Fruit fly (Drosophila melanogaster) whole organism, embryonic: ENCODE results near the gene SP.

Experiments
- CG11504 ChIP-seq: fragments of 200-800 bp; sonication (Bioruptor generic); optimal IDR thresholded peaks from 3 replicates; lab custom pipeline; 2019; ENCODE audit warnings: missing biosample characterization, mild to moderate bottlenecking, missing genetic modification characterization, moderate library complexity
- CG12219 ChIP-seq: fragments of 200-800 bp; sonication (Bioruptor generic); optimal IDR thresholded peaks from 3 replicates; lab custom pipeline; 2018; ENCODE audit warnings: missing biosample characterization, mild to moderate bottlenecking, missing genetic modification characterization
- CG12299 ChIP-seq: fragments of 200-800 bp; sonication (Bioruptor generic); optimal IDR thresholded peaks from 2 replicates; lab custom pipeline; 2018; ENCODE audit warnings: missing biosample characterization, mild to moderate bottlenecking, missing genetic modification characterization
- CG12391 ChIP-seq: fragments of 200-800 bp; sonication (Bioruptor generic); optimal IDR thresholded peaks from 3 replicates; lab custom pipeline; 2018; ENCODE audit warnings: missing biosample characterization, mild to moderate bottlenecking, missing genetic modification characterization, moderate library complexity
- CG13624 ChIP-seq: fragments of 200-800 bp; sonication (Bioruptor generic); optimal IDR thresholded peaks from 2 replicates; lab custom pipeline; 2016; ENCODE audit warnings: missing biosample characterization, missing genetic modification characterization
- CG14441 ChIP-seq: fragments of 200-800 bp; sonication (Bioruptor generic); IDR thresholded peaks from 2 replicates; pipeline ENCODE4 v1.3.6; 2022; ENCODE audit warnings: missing biosample characterization, missing genetic modification characterization
- CG17359 ChIP-seq: fragments of 200-800 bp; sonication (Bioruptor generic); optimal IDR thresholded peaks from 3 replicates; lab custom pipeline; 2018; ENCODE audit warnings: missing biosample characterization, mild to moderate bottlenecking, missing genetic modification characterization, moderate library complexity
- CG18011 ChIP-seq: fragments of 200-800 bp; sonication (Bioruptor generic); optimal IDR thresholded peaks from 2 replicates; lab custom pipeline; 2017; ENCODE audit warnings: missing biosample characterization, missing genetic modification characterization, mild to moderate bottlenecking, moderate library complexity, missing genotype
- CG18476 ChIP-seq: fragments of 200-800 bp; sonication (Bioruptor generic); optimal IDR thresholded peaks from 2 replicates; lab custom pipeline; 2016; ENCODE audit warnings: missing biosample characterization, mild to moderate bottlenecking, missing genetic modification characterization
- CG2889 ChIP-seq: fragments of 200-800 bp; sonication (Bioruptor generic); IDR thresholded peaks from 3 replicates; pipeline ENCODE4 v1.3.6; 2022; ENCODE audit warnings: missing biosample characterization, missing genetic modification characterization
- CG32772 ChIP-seq: fragments of 200-800 bp; sonication (Bioruptor generic); IDR thresholded peaks from 2 replicates; pipeline ENCODE4 v1.3.6; 2022; ENCODE audit warnings: missing biosample characterization, missing genetic modification characterization
- CG5180 ChIP-seq: fragments of 200-800 bp; sonication (Bioruptor generic); optimal IDR thresholded peaks from 3 replicates; lab custom pipeline; 2017; ENCODE audit warnings: missing biosample characterization, missing genetic modification characterization, mild to moderate bottlenecking, moderate library complexity, missing genetic modification reagents
- CG6765 ChIP-seq: fragments of 200-800 bp; sonication (Bioruptor generic); optimal IDR thresholded peaks from 3 replicates; lab custom pipeline; 2017; ENCODE audit warnings: missing biosample characterization, mild to moderate bottlenecking, missing genetic modification characterization
- CG7839 ChIP-seq: fragments of 200-800 bp; sonication (Bioruptor generic); optimal IDR thresholded peaks from 3 replicates; lab custom pipeline; 2018; ENCODE audit warnings: missing biosample characterization, mild to moderate bottlenecking, missing genetic modification characterization, moderate library complexity
- CG8359 ChIP-seq: fragments of 200-800 bp; sonication (Bioruptor generic); optimal IDR thresholded peaks from 2 replicates; lab custom pipeline; 2017; ENCODE audit warnings: missing biosample characterization, mild to moderate bottlenecking, missing genetic modification characterization, borderline replicate concordance
- D19B ChIP-seq: fragments of 200-800 bp; sonication (Bioruptor generic); optimal IDR thresholded peaks from 2 replicates; lab custom pipeline; 2017; ENCODE audit warnings: missing biosample characterization, mild to moderate bottlenecking, missing genetic modification characterization
- Drgx ChIP-seq: fragments of 200-800 bp; sonication (Bioruptor generic); IDR thresholded peaks from 2 replicates; pipeline ENCODE4 v1.3.6; 2022; ENCODE audit warnings: missing biosample characterization, missing genetic modification characterization
- Ets65A ChIP-seq: fragments of 200-800 bp; sonication (Bioruptor generic); peaks from one replicate; lab custom pipeline; 2016; ENCODE audit warnings: missing biosample characterization, missing genetic modification characterization
- Hr3 ChIP-seq: fragments of 200-800 bp; sonication (Bioruptor generic); optimal IDR thresholded peaks from 3 replicates; lab custom pipeline; 2016; ENCODE audit warnings: missing biosample characterization, missing genetic modification characterization
- Med ChIP-seq: fragments of 200-800 bp; sonication (Bioruptor generic); peaks from one replicate; lab custom pipeline; 2016; ENCODE audit warnings: missing biosample characterization, missing genetic modification characterization, mild to moderate bottlenecking, inconsistent platforms, moderate library complexity
- Meics ChIP-seq: fragments of 200-800 bp; sonication (Bioruptor generic); optimal IDR thresholded peaks from 2 replicates; lab custom pipeline; 2017; ENCODE audit warnings: missing biosample characterization, mild to moderate bottlenecking, missing genetic modification characterization
- Oli ChIP-seq: fragments of 200-800 bp; sonication (Bioruptor generic); optimal IDR thresholded peaks from 2 replicates; lab custom pipeline; 2018; ENCODE audit warnings: missing biosample characterization, mild to moderate bottlenecking, missing genetic modification characterization, moderate library complexity
- Sox102F ChIP-seq: fragments of 200-800 bp; sonication (Bioruptor generic); optimal IDR thresholded peaks from 2 replicates; lab custom pipeline; 2018; ENCODE audit warnings: missing biosample characterization, mild to moderate bottlenecking, missing genetic modification characterization, moderate library complexity
- amos ChIP-seq: fragments of 200-800 bp; sonication (Bioruptor generic); IDR thresholded peaks from 2 replicates; pipeline ENCODE4 v1.3.6; 2022; ENCODE audit warnings: missing biosample characterization, missing genetic modification characterization; ENCODE audit not compliant: partially characterized antibody
- az2 ChIP-seq: fragments of 200-800 bp; sonication (Bioruptor generic); optimal IDR thresholded peaks from 3 replicates; lab custom pipeline; 2016; ENCODE audit warnings: missing biosample characterization, missing genetic modification characterization
- bsh ChIP-seq, 2 experiments: fragments of 200-800 bp; sonication (Bioruptor generic); optimal IDR thresholded peaks; 2 replicates each; lab custom pipeline; 2017 to 2018; ENCODE audit warnings: mild to moderate bottlenecking in 2 of 2, missing biosample characterization in 2 of 2, missing genetic modification characterization in 2 of 2, moderate library complexity in 1 of 2
- chm ChIP-seq: fragments of 200-800 bp; sonication (Bioruptor generic); IDR thresholded peaks from 2 replicates; pipeline ENCODE4 v1.3.6; 2022; ENCODE audit warnings: missing biosample characterization, missing genetic modification characterization
- ci ChIP-seq: fragments of 200-800 bp; sonication (Bioruptor generic); IDR thresholded peaks from 3 replicates; pipeline ENCODE4 v1.3.6; 2022; ENCODE audit warnings: missing biosample characterization, missing genetic modification characterization
- dmrt99B ChIP-seq: fragments of 200-800 bp; sonication (Bioruptor generic); optimal IDR thresholded peaks from 2 replicates; lab custom pipeline; 2018; ENCODE audit warnings: missing biosample characterization, mild to moderate bottlenecking, missing genetic modification characterization, moderate library complexity
- gem ChIP-seq: fragments of 200-800 bp; sonication (Bioruptor generic); optimal IDR thresholded peaks from 2 replicates; lab custom pipeline; 2019; ENCODE audit warnings: missing biosample characterization, mild to moderate bottlenecking, missing genetic modification characterization, moderate library complexity
- lov ChIP-seq, 2 experiments: fragments of 200-800 bp in 1 of 2; fragments of >200 bp in 1 of 2; sonication (Bioruptor generic) in 1 of 2; IDR thresholded peaks in 1 of 2; optimal IDR thresholded peaks in 1 of 2; 2 replicates in 1 of 2; 3 replicates in 1 of 2; pipeline versions ENCODE4 v1.3.6 to Lab custom; 2017 to 2022; ENCODE audit warnings: missing biosample characterization in 1 of 2, missing genetic modification characterization in 1 of 2
- odd ChIP-seq: fragments of 200-800 bp; sonication (Bioruptor generic); optimal IDR thresholded peaks from 2 replicates; lab custom pipeline; 2017; ENCODE audit warnings: missing biosample characterization, mild to moderate bottlenecking, missing genetic modification characterization
- row ChIP-seq: fragments of 200-800 bp; sonication (Bioruptor generic); IDR thresholded peaks from 3 replicates; pipeline ENCODE4 v1.3.6; 2022; ENCODE audit warnings: missing biosample characterization, missing genetic modification characterization
- sens ChIP-seq: fragments of 200-800 bp; sonication (Bioruptor generic); peaks from one replicate; lab custom pipeline; 2016; ENCODE audit warnings: missing biosample characterization, missing genetic modification characterization
- slbo ChIP-seq: fragments of 200-800 bp; sonication (Bioruptor generic); IDR thresholded peaks from 2 replicates; pipeline ENCODE4 v1.3.6; 2022; ENCODE audit warnings: missing biosample characterization, missing genetic modification characterization
- slp2 ChIP-seq: fragments of 200-800 bp; sonication (Bioruptor generic); optimal IDR thresholded peaks from 2 replicates; lab custom pipeline; 2016; ENCODE audit warnings: missing biosample characterization, missing genetic modification characterization
- tgo ChIP-seq: fragments of 200-800 bp; sonication (Bioruptor generic); IDR thresholded peaks from 3 replicates; pipeline ENCODE4 v1.3.6; 2022; ENCODE audit warnings: missing biosample characterization, missing genetic modification characterization
- unpg ChIP-seq: fragments of 200-800 bp; sonication (Bioruptor generic); optimal IDR thresholded peaks from 3 replicates; lab custom pipeline; 2018; ENCODE audit warnings: missing biosample characterization, mild to moderate bottlenecking, missing genetic modification characterization, moderate library complexity

SP gene

DNA sequence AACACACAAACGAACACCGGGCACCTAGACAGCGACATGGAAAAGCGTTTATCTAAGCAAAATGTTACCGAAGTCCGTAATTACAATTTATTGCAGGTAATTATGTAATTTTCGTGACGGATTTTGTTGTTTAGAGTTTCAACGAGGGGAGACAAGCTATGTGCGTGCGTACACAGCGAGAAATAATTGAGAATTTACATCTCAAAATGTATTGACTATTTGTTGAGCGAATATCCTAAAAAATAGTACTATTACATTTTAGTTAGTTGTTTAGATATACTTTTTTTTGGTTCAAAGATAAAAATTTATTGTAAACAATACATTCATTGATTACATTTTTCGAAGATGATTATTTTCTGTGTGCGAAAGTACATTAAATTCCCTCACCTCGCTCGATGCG lies 39.2 kb upstream of the SP start (continued):
- TF ChIP-seq CG18476 (no peak), Ets65A (GFP tag; lab: Kevin White, UChicago) (peak; percentile 86), CG13624 (GFP tag; lab: Kevin White, UChicago) (no peak), CG5180 (GFP tag; lab: Kevin White, UChicago) (no peak), CG8359 (GFP tag; lab: Kevin White, UChicago) (no peak), CG6765 (GFP tag; lab: Kevin White, UChicago) (no peak), chm (GFP tag; lab: Robert Waterston, UW) (no peak), dmrt99B (tag; lab: Kevin White, UChicago) (peak; percentile 53), CG18011 (no peak), CG12299 (tag; lab: Kevin White, UChicago) (no peak), odd (GFP tag; lab: Kevin White, UChicago) (no peak), CG7839 (tag; lab: Kevin White, UChicago) (peak; percentile 45), Meics (GFP tag; lab: Kevin White, UChicago) (no peak), CG12391 (tag; lab: Kevin White, UChicago) (peak; percentile 43), amos (GFP tag; lab: Robert Waterston, UW) (no peak), CG14441 (GFP tag; lab: Robert Waterston, UW) (peak; percentile 49; the same call in 1 of the 2 replicates)

- TF ChIP-seq CG2889 (GFP tag; lab: Robert Waterston, UW) (no peak), D19B (peak; percentile 43), Oli (tag; lab: Kevin White, UChicago) (peak; percentile 1), ci (GFP tag; lab: Robert Waterston, UW) (0 out of 3 replicates have a peak, but pooled peaks have one; percentile 22), row (GFP tag; lab: Robert Waterston, UW) (peak; percentile 50; the same call in 2 of the 3 replicates), lov (optimal IDR thresholded peaks at IDR 0.05; lab: Kevin White, UChicago) (no peak), lov (GFP tag; IDR thresholded peaks at IDR 0.05; lab: Robert Waterston, UW) (no peak), gem (tag; lab: Kevin White, UChicago) (peak; percentile 12)
- TF ChIP-seq, all 482 proteins: peak for 5
These were observed 37.6 kb upstream of the SP start for dm6 chr3L:13263801-13264200.

- TF ChIP-seq Hr3 = no peak
- peak; percentile 96 for TF ChIP-seq CG8359 (GFP tag; lab: Kevin White, UChicago)
These were observed 35.4 kb upstream of the SP start for dm6 chr3L:13266078-13266477.

DNA sequence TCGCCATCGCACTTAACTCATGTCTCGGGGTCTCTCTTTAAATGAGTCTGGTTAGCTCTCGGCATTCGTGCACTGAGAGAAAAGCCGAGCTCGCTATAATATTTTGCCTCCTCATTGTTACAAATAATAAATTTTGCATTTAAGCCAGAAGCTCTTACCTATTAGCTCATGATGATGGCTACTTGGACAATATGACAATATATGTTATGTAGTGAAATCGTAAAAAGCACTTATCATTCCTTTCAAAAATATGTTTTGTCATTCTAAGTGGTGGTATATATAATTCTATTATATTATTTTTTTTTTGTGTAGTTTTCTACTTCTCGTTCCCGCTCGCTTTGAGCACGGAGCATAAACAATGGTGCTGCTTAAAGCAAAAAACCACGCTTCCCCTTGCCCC lies 34.2 kb upstream of the SP start:
- TF ChIP-seq CG11504 (tag; lab: Kevin White, UChicago) (peak; percentile 26), CG12391 (tag; lab: Kevin White, UChicago) (peak; percentile 13), gem (tag; lab: Kevin White, UChicago) (peak; percentile 31), row (GFP tag; lab: Robert Waterston, UW) (0 out of 3 replicates have a peak, but pooled peaks have one; percentile 10), Med (GFP tag; lab: Kevin White, UChicago) (peak; percentile 29), CG32772 (GFP tag; lab: Robert Waterston, UW) (no peak), az2 (peak; percentile 25), tgo (GFP tag; lab: Robert Waterston, UW) (no peak), unpg (GFP tag; lab: Kevin White, UChicago) (peak; percentile 17), Oli (tag; lab: Kevin White, UChicago) (peak; percentile 4), CG17359 (tag; lab: Kevin White, UChicago) (peak; percentile 1), Sox102F (GFP tag; lab: Kevin White, UChicago) (peak; percentile 17), slp2 (GFP tag; lab: Kevin White, UChicago) (no peak), CG7839 (tag; lab: Kevin White, UChicago) (peak; percentile 27), Drgx (GFP tag; lab: Robert Waterston, UW) (peak; percentile 39; the same call in 1 of the 2 replicates), bsh (GFP tag; optimal IDR thresholded peaks at IDR 0.05; lab: Kevin White, UChicago) (peak; percentile 41 to 46), CG12219 (GFP tag; lab: Kevin White, UChicago) (no peak), sens (peak; percentile 48), slbo (GFP tag; lab: Robert Waterston, UW) (no peak)
